Fruit fly (Drosophila melanogaster): ENCODE data around the gene CG32639.

CG32639 gene

dm6 chrX:13244462-13244861 is 8.1 kb upstream of the CG32639 start (continued):
- peak; percentile 75 for TF ChIP-seq CG15336 (GFP tag; IDR thresholded peaks at IDR 0.05)
- peak; percentile 83 for TF ChIP-seq esn (GFP tag; optimal IDR thresholded peaks at IDR 0.05)
- peak; percentile 82 for TF ChIP-seq topi (GFP tag; optimal IDR thresholded peaks at IDR 0.05)
- TF ChIP-seq CG32006 (GFP tag; optimal IDR thresholded peaks at IDR 0.05): peak; percentile 76
- peak; percentile 77 for TF ChIP-seq CG8119 (GFP tag; IDR thresholded peaks at IDR 0.05)
- TF ChIP-seq Hr38 (GFP tag; optimal IDR thresholded peaks at IDR 0.05): no peak
- TF ChIP-seq pdm3 (GFP tag; optimal IDR thresholded peaks at IDR 0.05): peak; percentile 85
- peak; percentile 75 for TF ChIP-seq achi (GFP tag; optimal IDR thresholded peaks at IDR 0.05)
- peak; percentile 70 for TF ChIP-seq Ets21C (GFP tag; optimal IDR thresholded peaks at IDR 0.05)
- no peak for TF ChIP-seq fd85E (GFP tag; optimal IDR thresholded peaks at IDR 0.05)
- TF ChIP-seq Smox (GFP tag; optimal IDR thresholded peaks at IDR 0.05): peak; percentile 75
- no peak for TF ChIP-seq CG6854 (GFP tag; optimal IDR thresholded peaks at IDR 0.05)

dm6 chrX:13243726-13244323 is 7.5 kb upstream of the CG32639 start:
- TF ChIP-seq spab (GFP tag; optimal IDR thresholded peaks at IDR 0.05): no peak
- TF ChIP-seq CG6163 (GFP tag; IDR thresholded peaks at IDR 0.05): 0 out of 3 replicates have a peak, but pooled peaks have one; percentile 12
- no peak for TF ChIP-seq CG34406 (GFP tag; optimal IDR thresholded peaks at IDR 0.05)
- TF ChIP-seq eg (GFP tag; IDR thresholded peaks at IDR 0.05): no peak
- no peak for TF ChIP-seq CG8632 (GFP tag; optimal IDR thresholded peaks at IDR 0.05)
- peak; percentile 45; the same call in 1 of the 2 replicates for TF ChIP-seq CG15336 (GFP tag; IDR thresholded peaks at IDR 0.05)
- no peak for TF ChIP-seq CG11902 (GFP tag; optimal IDR thresholded peaks at IDR 0.05)
- TF ChIP-seq CG8119 (GFP tag; IDR thresholded peaks at IDR 0.05): peak; percentile 21; the same call in 1 of the 3 replicates
- TF ChIP-seq CG32006 (GFP tag; optimal IDR thresholded peaks at IDR 0.05): peak; percentile 6
- TF ChIP-seq Lpt (GFP tag; optimal IDR thresholded peaks at IDR 0.05): no peak
- TF ChIP-seq vri (GFP tag; optimal IDR thresholded peaks at IDR 0.05): peak; percentile 5
- TF ChIP-seq CG16779 (tag; optimal IDR thresholded peaks at IDR 0.05): no peak
- TF ChIP-seq acj6 (GFP tag; optimal IDR thresholded peaks at IDR 0.05): no peak
- TF ChIP-seq Eip78C (GFP tag): peak; percentile 63
- TF ChIP-seq CG6276 (GFP tag; optimal IDR thresholded peaks at IDR 0.05): peak; percentile 10
- TF ChIP-seq Hr39 (GFP tag; optimal IDR thresholded peaks at IDR 0.05): no peak
- TF ChIP-seq fd85E (GFP tag; optimal IDR thresholded peaks at IDR 0.05): no peak
- TF ChIP-seq svp (GFP tag): peak; percentile 41
- no peak for TF ChIP-seq CG6792 (GFP tag; optimal IDR thresholded peaks at IDR 0.05)
- TF ChIP-seq ss (GFP tag; optimal IDR thresholded peaks at IDR 0.05): peak in 1 of 2 experiments; percentile 29
- no peak for TF ChIP-seq Eip75B (GFP tag; optimal IDR thresholded peaks at IDR 0.05)
- TF ChIP-seq fkh (GFP tag; optimal IDR thresholded peaks at IDR 0.05): peak; percentile 28
- TF ChIP-seq cyc (GFP tag; optimal IDR thresholded peaks at IDR 0.05): no peak
- TF ChIP-seq dac (GFP tag; optimal IDR thresholded peaks at IDR 0.05): no peak
- no peak for TF ChIP-seq Ets21C (GFP tag; optimal IDR thresholded peaks at IDR 0.05)
- no peak for TF ChIP-seq dsx (GFP tag; optimal IDR thresholded peaks at IDR 0.05; ENCODE audit: poor library complexity, severe bottlenecking)
- no peak for TF ChIP-seq Gug (GFP tag; IDR thresholded peaks at IDR 0.05)

- peak; percentile 4 for TF ChIP-seq esn (GFP tag; optimal IDR thresholded peaks at IDR 0.05)
- TF ChIP-seq salr (GFP tag; optimal IDR thresholded peaks at IDR 0.05): peak in 1 of 2 experiments; percentile 13
- TF ChIP-seq Eip78C (GFP tag): peak; percentile 56
- no peak for TF ChIP-seq eg (GFP tag; IDR thresholded peaks at IDR 0.05)
Measured at dm6 chrX:13240812-13241211, 4.4 kb upstream of the CG32639 start.

dm6 chrX:13238294-13238917 is 2.0 kb upstream of the CG32639 start:
- TF ChIP-seq CG6792 (GFP tag; optimal IDR thresholded peaks at IDR 0.05): peak; percentile 19
- no peak for TF ChIP-seq fkh (GFP tag; optimal IDR thresholded peaks at IDR 0.05)
- TF ChIP-seq topi (GFP tag; optimal IDR thresholded peaks at IDR 0.05): peak; percentile 59
- peak; percentile 63 for TF ChIP-seq Hr39 (GFP tag; optimal IDR thresholded peaks at IDR 0.05)
- TF ChIP-seq cyc (GFP tag; optimal IDR thresholded peaks at IDR 0.05): peak; percentile 46
- no peak for TF ChIP-seq CG11902 (GFP tag; optimal IDR thresholded peaks at IDR 0.05)
- peak; percentile 44 for TF ChIP-seq CG7368 (GFP tag; optimal IDR thresholded peaks at IDR 0.05)
- TF ChIP-seq CG8632 (GFP tag; optimal IDR thresholded peaks at IDR 0.05): no peak
- peak; percentile 11 for TF ChIP-seq dsx (GFP tag; optimal IDR thresholded peaks at IDR 0.05; ENCODE audit: poor library complexity, severe bottlenecking)
- TF ChIP-seq vri (GFP tag; optimal IDR thresholded peaks at IDR 0.05): no peak
- TF ChIP-seq Eip93F (GFP tag; optimal IDR thresholded peaks at IDR 0.05): no peak
- TF ChIP-seq Lpt (GFP tag; optimal IDR thresholded peaks at IDR 0.05): peak; percentile 73
- TF ChIP-seq CG10669 (GFP tag; optimal IDR thresholded peaks at IDR 0.05): peak; percentile 27
- peak; percentile 17 for TF ChIP-seq Ets21C (GFP tag; optimal IDR thresholded peaks at IDR 0.05)
- peak; percentile 64 for TF ChIP-seq net (GFP tag; optimal IDR thresholded peaks at IDR 0.05)
- TF ChIP-seq spab (GFP tag; optimal IDR thresholded peaks at IDR 0.05): peak; percentile 2
- peak; percentile 89 for TF ChIP-seq Hr4 (GFP tag; optimal IDR thresholded peaks at IDR 0.05)
- peak in 1 of 2 experiments; percentile 36 for TF ChIP-seq salr (GFP tag; optimal IDR thresholded peaks at IDR 0.05)
- no peak for TF ChIP-seq Blimp-1 (GFP tag; optimal IDR thresholded peaks at IDR 0.05)
- TF ChIP-seq CG8119 (GFP tag; IDR thresholded peaks at IDR 0.05): peak; percentile 90
- TF ChIP-seq Smox (GFP tag; optimal IDR thresholded peaks at IDR 0.05): peak; percentile 45
- peak; percentile 34 for TF ChIP-seq Ets96B (tag; optimal IDR thresholded peaks at IDR 0.05)
